Fruit fly (Drosophila melanogaster) whole organism, embryonic: ENCODE data around the gene Tango2.

Experiments
- CG3838 ChIP-seq: fragments of 200-800 bp; sonication (Bioruptor generic); optimal IDR thresholded peaks from 3 replicates; lab custom pipeline; 2016; ENCODE audit warnings: missing biosample characterization, missing genetic modification characterization
- Doc3 ChIP-seq: fragments of 200-800 bp; sonication (Bioruptor generic); IDR thresholded peaks from 3 replicates; pipeline ENCODE4 v1.3.6; 2022; ENCODE audit warnings: missing biosample characterization, missing genetic modification characterization; ENCODE audit not compliant: partially characterized antibody
- Eip74EF ChIP-seq, 2 experiments: fragments of 200-800 bp in 1 of 2; fragments of >200 bp in 1 of 2; sonication (Bioruptor generic) in 1 of 2; optimal IDR thresholded peaks; 2 replicates each; lab custom pipeline; 2017 to 2019; ENCODE audit warnings: missing biosample characterization in 2 of 2, missing genetic modification characterization in 2 of 2, mild to moderate bottlenecking in 1 of 2, moderate library complexity in 1 of 2
- Kr ChIP-seq: fragments of 200-800 bp; sonication (Bioruptor generic); optimal IDR thresholded peaks from 2 replicates; lab custom pipeline; 2017; ENCODE audit warnings: missing biosample characterization, mild to moderate bottlenecking, missing genetic modification characterization
- Mad ChIP-seq: fragments of 200-800 bp; sonication (Bioruptor generic); optimal IDR thresholded peaks from 2 replicates; lab custom pipeline; 2016; ENCODE audit warnings: missing biosample characterization, missing genetic modification characterization
- ash1 ChIP-seq: fragments of 200-800 bp; sonication (Bioruptor generic); optimal IDR thresholded peaks from 2 replicates; lab custom pipeline; 2018; ENCODE audit warnings: missing biosample characterization, mild to moderate bottlenecking, missing genetic modification characterization
- danr ChIP-seq: fragments of 200-800 bp; sonication (Bioruptor generic); IDR thresholded peaks from 2 replicates; pipeline ENCODE4 v1.3.6; 2022; ENCODE audit warnings: missing biosample characterization, missing genetic modification characterization
- disco-r ChIP-seq: fragments of 200-800 bp; sonication (Bioruptor generic); optimal IDR thresholded peaks from 2 replicates; lab custom pipeline; 2016; ENCODE audit warnings: missing biosample characterization, missing genetic modification characterization

dm6 chrX:13616417-13617050, at the start of gene Tango2, which contains the start of gene tth:
- TF ChIP-seq Kr = no peak
- TF ChIP-seq disco-r (GFP tag; lab: Kevin White, UChicago) = no peak
- TF ChIP-seq CG3838 = peak; percentile 38
- TF ChIP-seq ash1 (GFP tag; lab: Kevin White, UChicago) = no peak
- peak; percentile 68 for TF ChIP-seq Mad (GFP tag; lab: Kevin White, UChicago)
- TF ChIP-seq Eip74EF (GFP tag; optimal IDR thresholded peaks at IDR 0.05; lab: Kevin White, UChicago) = no peak
- peak; percentile 42; the same call in 1 of the 2 replicates for TF ChIP-seq danr (GFP tag; lab: Robert Waterston, UW)
- peak; percentile 46; the same call in 1 of the 3 replicates for TF ChIP-seq Doc3 (GFP tag; lab: Robert Waterston, UW)
